Fruit fly (Drosophila melanogaster) whole organism, embryonic: ENCODE results near the gene CG5255.

Experiments
- CG10654 ChIP-seq: fragments of 200-800 bp; sonication (Bioruptor generic); optimal IDR thresholded peaks from 2 replicates; lab custom pipeline; 2016; ENCODE audit warnings: missing biosample characterization, missing genetic modification characterization
- CG10959 ChIP-seq: fragments of 200-800 bp; sonication (Bioruptor generic); IDR thresholded peaks from 2 replicates; pipeline ENCODE4 v1.3.6; 2022; ENCODE audit warnings: missing biosample characterization, missing genetic modification characterization
- CG11560 ChIP-seq: fragments of 200-800 bp; sonication (Bioruptor generic); IDR thresholded peaks from 3 replicates; pipeline ENCODE4 v1.3.6; 2022; ENCODE audit warnings: missing biosample characterization, missing genetic modification characterization
- CG12104 ChIP-seq: fragments of 200-800 bp; sonication (Bioruptor generic); optimal IDR thresholded peaks from 3 replicates; lab custom pipeline; 2016; ENCODE audit warnings: missing biosample characterization, missing genetic modification characterization
- CG12236 ChIP-seq: fragments of 200-800 bp; sonication (Bioruptor generic); optimal IDR thresholded peaks from 2 replicates; lab custom pipeline; 2016; ENCODE audit warnings: missing biosample characterization, missing genetic modification characterization
- CG12659 ChIP-seq: fragments of 200-800 bp; sonication (Bioruptor generic); optimal IDR thresholded peaks from 3 replicates; lab custom pipeline; 2017; ENCODE audit warnings: mild to moderate bottlenecking, missing biosample characterization, missing genetic modification reagents, missing genetic modification characterization
- CG12769 ChIP-seq: fragments of 200-800 bp; sonication (Bioruptor generic); optimal IDR thresholded peaks from 2 replicates; lab custom pipeline; 2019; ENCODE audit warnings: missing biosample characterization, mild to moderate bottlenecking, missing genetic modification characterization, moderate library complexity
- CG13424 ChIP-seq: fragments of 200-800 bp; sonication (Bioruptor generic); optimal IDR thresholded peaks from 2 replicates; lab custom pipeline; 2019; ENCODE audit warnings: missing biosample characterization, mild to moderate bottlenecking, missing genetic modification characterization, moderate library complexity
- CG14965 ChIP-seq: fragments of 200-800 bp; sonication (Bioruptor generic); optimal IDR thresholded peaks from 2 replicates; lab custom pipeline; 2016; ENCODE audit warnings: missing biosample characterization, missing genetic modification characterization, borderline replicate concordance
- CG15696 ChIP-seq: fragments of 200-800 bp; sonication (Bioruptor generic); optimal IDR thresholded peaks from 2 replicates; lab custom pipeline; 2019; ENCODE audit warnings: missing biosample characterization, mild to moderate bottlenecking, missing genetic modification characterization, moderate library complexity
- CG1603 ChIP-seq: fragments of 200-800 bp; sonication (Bioruptor generic); optimal IDR thresholded peaks from 2 replicates; lab custom pipeline; 2019; ENCODE audit warnings: missing biosample characterization, mild to moderate bottlenecking, missing genetic modification characterization, moderate library complexity
- CG1832 ChIP-seq: fragments of 200-800 bp; sonication (Bioruptor generic); optimal IDR thresholded peaks from 2 replicates; lab custom pipeline; 2017; ENCODE audit warnings: missing biosample characterization, mild to moderate bottlenecking, missing genetic modification characterization, inconsistent platforms
- CG18476 ChIP-seq: fragments of 200-800 bp; sonication (Bioruptor generic); optimal IDR thresholded peaks from 2 replicates; lab custom pipeline; 2016; ENCODE audit warnings: missing biosample characterization, mild to moderate bottlenecking, missing genetic modification characterization
- CG18599 ChIP-seq: fragments of 200-800 bp; sonication (Bioruptor generic); optimal IDR thresholded peaks from 3 replicates; lab custom pipeline; 2017; ENCODE audit warnings: missing biosample characterization, missing genetic modification characterization, mild to moderate bottlenecking, moderate library complexity, missing genetic modification reagents
- CG2202 ChIP-seq: fragments of 200-800 bp; sonication (Bioruptor generic); optimal IDR thresholded peaks from 2 replicates; lab custom pipeline; 2018; ENCODE audit warnings: missing biosample characterization, mild to moderate bottlenecking, missing genetic modification characterization
- CG30431 ChIP-seq: fragments of 200-800 bp; sonication (Bioruptor generic); optimal IDR thresholded peaks from 2 replicates; lab custom pipeline; 2017; ENCODE audit warnings: missing biosample characterization, missing genetic modification characterization
- CG3281 ChIP-seq: fragments of 200-800 bp; sonication (Bioruptor generic); optimal IDR thresholded peaks from 3 replicates; lab custom pipeline; 2017; ENCODE audit warnings: missing biosample characterization, mild to moderate bottlenecking, missing genetic modification characterization
- CG3407 ChIP-seq: fragments of 200-800 bp; sonication (Bioruptor generic); optimal IDR thresholded peaks from 2 replicates; lab custom pipeline; 2018; ENCODE audit warnings: missing biosample characterization, mild to moderate bottlenecking, missing genetic modification characterization
- CG34376 ChIP-seq: fragments of 200-800 bp; sonication (Bioruptor generic); optimal IDR thresholded peaks from 2 replicates; lab custom pipeline; 2018; ENCODE audit warnings: missing biosample characterization, mild to moderate bottlenecking, missing genetic modification characterization
- CG34422 ChIP-seq: fragments of 200-800 bp; sonication (Bioruptor generic); IDR thresholded peaks from 3 replicates; pipeline ENCODE4 v1.3.6; 2022; ENCODE audit warnings: missing biosample characterization, missing genetic modification characterization
- CG43689 ChIP-seq: fragments of 200-800 bp; sonication (Bioruptor generic); IDR thresholded peaks from 2 replicates; pipeline ENCODE4 v1.3.6; 2022; ENCODE audit warnings: missing biosample characterization, missing genetic modification characterization
- CG4730 ChIP-seq: fragments of 200-800 bp; sonication (Bioruptor generic); IDR thresholded peaks from 2 replicates; pipeline ENCODE4 v1.3.6; 2022; ENCODE audit warnings: missing biosample characterization, missing genetic modification characterization
- CG6791 ChIP-seq: fragments of 200-800 bp; sonication (Bioruptor generic); IDR thresholded peaks from 3 replicates; pipeline ENCODE4 v1.3.6; 2022; ENCODE audit warnings: missing biosample characterization, missing genetic modification characterization; ENCODE audit not compliant: partially characterized antibody
- CG9437 ChIP-seq: fragments of 200-800 bp; sonication (Bioruptor generic); optimal IDR thresholded peaks from 2 replicates; lab custom pipeline; 2018; ENCODE audit warnings: missing biosample characterization, mild to moderate bottlenecking, missing genetic modification characterization
- CTCF ChIP-seq: fragments of 200-800 bp; sonication (Bioruptor generic); optimal IDR thresholded peaks from 2 replicates; lab custom pipeline; 2017; ENCODE audit warnings: missing biosample characterization, mild to moderate bottlenecking, missing genetic modification characterization, moderate library complexity
- Deaf1 ChIP-seq: fragments of 200-800 bp; optimal IDR thresholded peaks from 3 replicates; lab custom pipeline; 2019; ENCODE audit warnings: missing biosample characterization, mild to moderate bottlenecking, missing genetic modification characterization, moderate library complexity
- Doc2 ChIP-seq: fragments of 200-800 bp; sonication (Bioruptor generic); IDR thresholded peaks from 2 replicates; pipeline ENCODE4 v1.3.6; 2022; ENCODE audit warnings: missing biosample characterization, missing genetic modification characterization
- Fer3 ChIP-seq: fragments of 200-800 bp; sonication (Bioruptor generic); optimal IDR thresholded peaks from 2 replicates; lab custom pipeline; 2018; ENCODE audit warnings: missing biosample characterization, mild to moderate bottlenecking, missing genetic modification characterization, moderate library complexity
- HmgD ChIP-seq: fragments of 200-800 bp; sonication (Bioruptor generic); optimal IDR thresholded peaks from 3 replicates; lab custom pipeline; 2016; ENCODE audit warnings: missing biosample characterization, missing genetic modification characterization
- Hmx ChIP-seq: fragments of 200-800 bp; sonication (Bioruptor generic); optimal IDR thresholded peaks from 2 replicates; lab custom pipeline; 2016; ENCODE audit warnings: missing biosample characterization, missing genetic modification characterization
- Mes4 ChIP-seq: fragments of 200-800 bp; sonication (Bioruptor generic); optimal IDR thresholded peaks from 2 replicates; lab custom pipeline; 2016; ENCODE audit warnings: missing biosample characterization, missing genetic modification characterization
- Myb ChIP-seq: fragments of 200-800 bp; sonication (Bioruptor generic); optimal IDR thresholded peaks from 2 replicates; lab custom pipeline; 2016; ENCODE audit warnings: missing biosample characterization, missing genetic modification characterization
- NC2α ChIP-seq: fragments of 200-800 bp; sonication (Bioruptor generic); optimal IDR thresholded peaks from 2 replicates; lab custom pipeline; 2016; ENCODE audit warnings: missing biosample characterization, missing genetic modification characterization
- NC2β ChIP-seq: fragments of 200-800 bp; sonication (Bioruptor generic); optimal IDR thresholded peaks from 2 replicates; lab custom pipeline; 2016; ENCODE audit warnings: missing biosample characterization, missing genetic modification characterization
- NK7.1 ChIP-seq: fragments of 200-800 bp; sonication (Bioruptor generic); optimal IDR thresholded peaks from 3 replicates; lab custom pipeline; 2016; ENCODE audit warnings: missing biosample characterization, missing genetic modification characterization
- Poxn ChIP-seq: fragments of 200-800 bp; sonication (Bioruptor generic); IDR thresholded peaks from 2 replicates; pipeline ENCODE4 v1.3.6; 2022; ENCODE audit warnings: missing biosample characterization, missing genetic modification characterization
- Trl ChIP-seq, 3 experiments: fragments of >200 bp in 2 of 3; fragments of 200-800 bp in 1 of 3; sonication (Bioruptor generic) in 1 of 3; optimal IDR thresholded peaks; 2 replicates in 1 of 3; 3 replicates in 2 of 3; lab custom pipeline; 2016 to 2017; ENCODE audit warnings: missing biosample characterization in 1 of 3, missing genetic modification characterization in 1 of 3
- ash1 ChIP-seq: fragments of 200-800 bp; sonication (Bioruptor generic); optimal IDR thresholded peaks from 2 replicates; lab custom pipeline; 2018; ENCODE audit warnings: missing biosample characterization, mild to moderate bottlenecking, missing genetic modification characterization
- br ChIP-seq: fragments of >200 bp; optimal IDR thresholded peaks from 2 replicates; lab custom pipeline; 2017
- chif ChIP-seq, 2 experiments: fragments of 200-800 bp; sonication (Bioruptor generic); optimal IDR thresholded peaks; 3 replicates each; lab custom pipeline; 2016; ENCODE audit warnings: missing biosample characterization in 2 of 2, missing genetic modification characterization in 2 of 2
- chm ChIP-seq: fragments of 200-800 bp; sonication (Bioruptor generic); IDR thresholded peaks from 2 replicates; pipeline ENCODE4 v1.3.6; 2022; ENCODE audit warnings: missing biosample characterization, missing genetic modification characterization
- crp ChIP-seq, 2 experiments: fragments of 200-800 bp; sonication (Bioruptor generic); optimal IDR thresholded peaks; 2 replicates in 1 of 2; 3 replicates in 1 of 2; lab custom pipeline; 2017; ENCODE audit warnings: missing biosample characterization in 2 of 2, missing genetic modification characterization in 2 of 2, mild to moderate bottlenecking in 1 of 2, moderate library complexity in 1 of 2
- ham ChIP-seq: fragments of 200-800 bp; sonication (Bioruptor generic); IDR thresholded peaks from 2 replicates; pipeline ENCODE4 v1.3.6; 2022; ENCODE audit warnings: missing biosample characterization, missing genetic modification characterization
- jing ChIP-seq: fragments of 200-800 bp; sonication (Bioruptor generic); optimal IDR thresholded peaks from 2 replicates; lab custom pipeline; 2018; ENCODE audit warnings: missing biosample characterization, mild to moderate bottlenecking, missing genetic modification characterization
- kay ChIP-seq: fragments of 200-800 bp; sonication (Bioruptor generic); optimal IDR thresholded peaks from 2 replicates; lab custom pipeline; 2016; ENCODE audit warnings: missing biosample characterization, missing genetic modification characterization
- lilli ChIP-seq: fragments of 200-800 bp; sonication (Bioruptor generic); optimal IDR thresholded peaks from 3 replicates; lab custom pipeline; 2016; ENCODE audit warnings: missing biosample characterization, missing genetic modification characterization
- pzg ChIP-seq: fragments of 200-800 bp; sonication (Bioruptor generic); optimal IDR thresholded peaks from 3 replicates; lab custom pipeline; 2018; ENCODE audit warnings: missing biosample characterization, mild to moderate bottlenecking, missing genetic modification characterization, moderate library complexity
- schlank ChIP-seq: fragments of 200-800 bp; sonication (Bioruptor generic); optimal IDR thresholded peaks from 2 replicates; lab custom pipeline; 2018; ENCODE audit warnings: missing biosample characterization, mild to moderate bottlenecking, missing genetic modification characterization
- shn ChIP-seq: fragments of 200-800 bp; sonication (Bioruptor generic); optimal IDR thresholded peaks from 3 replicates; lab custom pipeline; 2016; ENCODE audit warnings: missing biosample characterization, missing genetic modification characterization
- vfl ChIP-seq: fragments of 200-800 bp; sonication (Bioruptor generic); optimal IDR thresholded peaks from 2 replicates; lab custom pipeline; 2016; ENCODE audit warnings: missing biosample characterization, missing genetic modification characterization
- vnd ChIP-seq: fragments of 200-800 bp; sonication (Bioruptor generic); IDR thresholded peaks from 3 replicates; pipeline ENCODE4 v1.3.6; 2022; ENCODE audit warnings: missing biosample characterization, missing genetic modification characterization; ENCODE audit not compliant: partially characterized antibody

The CG5255 gene

dm6 chr3R:17118917-17119378, 18.7 kb upstream of the CG5255 start (continued):
- TF ChIP-seq CG11560 (tag; lab: Robert Waterston, UW) (no peak), chm (GFP tag; lab: Robert Waterston, UW) (no peak; the same call in 1 of the 2 replicates), CG18599 (GFP tag; lab: Kevin White, UChicago) (no peak), kay (GFP tag; lab: Kevin White, UChicago) (no peak), chif (GFP tag; optimal IDR thresholded peaks at IDR 0.05; lab: Kevin White, UChicago) (no peak), CG3281 (GFP tag; lab: Kevin White, UChicago) (peak; percentile 42), crp (GFP tag; optimal IDR thresholded peaks at IDR 0.05; lab: Kevin White, UChicago) (peak in 1 of 2 experiments; percentile 70), shn (GFP tag; lab: Kevin White, UChicago) (no peak), CG14965 (GFP tag; lab: Kevin White, UChicago) (no peak), CG34376 (GFP tag; lab: Kevin White, UChicago) (peak; percentile 48), Trl (optimal IDR thresholded peaks at IDR 0.05; lab: Kevin White, UChicago) (peak; percentile 90 to 91), Trl (GFP tag; optimal IDR thresholded peaks at IDR 0.05; lab: Kevin White, UChicago) (no peak), CG2202 (tag; lab: Kevin White, UChicago) (no peak), CG10654 (no peak), Myb (peak; percentile 41), CG12769 (tag; lab: Kevin White, UChicago) (no peak), Doc2 (GFP tag; lab: Robert Waterston, UW) (no peak), CG13424 (tag; lab: Kevin White, UChicago) (no peak), vnd (GFP tag; lab: Robert Waterston, UW) (no peak), Hmx (GFP tag; lab: Kevin White, UChicago) (no peak), ash1 (peak; percentile 7), CG34422 (GFP tag; lab: Robert Waterston, UW) (peak; percentile 56; the same call in 1 of the 3 replicates), CG10959 (no peak), NC2β (GFP tag; lab: Kevin White, UChicago) (no peak), schlank (tag; lab: Kevin White, UChicago) (no peak), CG6791 (GFP tag; lab: Robert Waterston, UW) (0 out of 3 replicates have a peak, but pooled peaks have one; percentile 36), ham (GFP tag; lab: Robert Waterston, UW) (no peak), CG3407 (GFP tag; lab: Kevin White, UChicago) (no peak), CG9437 (GFP tag; lab: Kevin White, UChicago) (no peak), CTCF (GFP tag; lab: Kevin White, UChicago) (peak; percentile 55), Mes4 (GFP tag; lab: Kevin White, UChicago) (no peak), CG12236 (no peak), CG1603 (tag; lab: Kevin White, UChicago) (no peak), NK7.1 (GFP tag; lab: Kevin White, UChicago) (no peak), jing (GFP tag; lab: Kevin White, UChicago) (no peak), vfl (GFP tag; lab: Kevin White, UChicago) (no peak), Fer3 (tag; lab: Kevin White, UChicago) (no peak), Deaf1 (tag; lab: Kevin White, UChicago) (peak; percentile 85), CG43689 (GFP tag; lab: Robert Waterston, UW) (no peak), CG15696 (no peak), CG12659 (GFP tag; lab: Kevin White, UChicago) (peak; percentile 36), NC2α (no peak), lilli (GFP tag; lab: Kevin White, UChicago) (no peak), CG30431 (GFP tag; lab: Kevin White, UChicago) (no peak), pzg (no peak), Poxn (no peak), CG12104 (GFP tag; lab: Kevin White, UChicago) (no peak), HmgD (GFP tag; lab: Kevin White, UChicago) (no peak), CG1832 (GFP tag; lab: Kevin White, UChicago) (no peak), br (no peak), CG18476 (GFP tag; lab: Kevin White, UChicago) (no peak), CG4730 (no peak)
